Worm (Caenorhabditis elegans) whole organism, dauer: ENCODE results near the gene dhs-28.

Experiments
- unc-62 ChIP-seq: sonication (generic microtip); optimal IDR thresholded peaks from 2 replicates; lab custom pipeline; 2017; ENCODE audit warnings: missing biosample characterization, missing genetic modification reagents, missing genetic modification characterization

dhs-28 gene

ce11 chrX:6808640-6809039 is 9.6 kb upstream of the dhs-28 start:
- TF ChIP-seq unc-62 (GFP tag; lab: Kevin White, UChicago): no peak

ce11 chrX:6813025-6813424 is 5.2 kb upstream of the dhs-28 start:
- TF ChIP-seq unc-62 (GFP tag; lab: Kevin White, UChicago): no peak

- no peak for TF ChIP-seq unc-62 (GFP tag; lab: Kevin White, UChicago)
These were observed 897 bp downstream of the dhs-28 start for ce11 chrX:6819135-6819534.

- no peak for TF ChIP-seq unc-62 (GFP tag; lab: Kevin White, UChicago)
These were observed 1.4 kb downstream of the dhs-28 start for ce11 chrX:6819633-6820032.

ce11 chrX:6822552-6822951 is 4.3 kb downstream of the dhs-28 start:
- TF ChIP-seq unc-62 (GFP tag; lab: Kevin White, UChicago): no peak

- TF ChIP-seq unc-62 (GFP tag; lab: Kevin White, UChicago): no peak
These were observed 5.2 kb downstream of the dhs-28 start, which contains the start of gene gei-15 for ce11 chrX:6823218-6823979. Gene gei-15 (minus strand): TSS chrX:6823268.

- no peak for TF ChIP-seq unc-62 (GFP tag; lab: Kevin White, UChicago)
These were observed 7.6 kb downstream of the dhs-28 start, which contains the start of gene F41B4.1 for ce11 chrX:6825840-6826239. Gene F41B4.1 (minus strand): TSS chrX:6825862.

- TF ChIP-seq unc-62 (GFP tag; lab: Kevin White, UChicago): no peak
These were observed 16.9 kb downstream of the dhs-28 start, which contains the start of gene F41B4.2 for ce11 chrX:6835166-6835565. Gene F41B4.2 (minus strand): TSS chrX:6835266.

- no peak for TF ChIP-seq unc-62 (GFP tag; lab: Kevin White, UChicago)
These were observed 17.9 kb downstream of the dhs-28 start, which contains the start of gene F41B4.3 for ce11 chrX:6836065-6836527. Gene F41B4.3 (minus strand): TSS chrX:6836115.

- TF ChIP-seq unc-62 (GFP tag; lab: Kevin White, UChicago): no peak
These were observed 22.6 kb downstream of the dhs-28 start, which contains the start of the genes glr-6 and asg-2 for ce11 chrX:6840670-6841308. Gene glr-6 (minus strand): TSS chrX:6840720. Gene asg-2 (plus strand): TSS chrX:6841258.

ce11 chrX:6844394-6845072 is 26.3 kb downstream of the dhs-28 start, which contains the start of gene C53B7.3:
Gene C53B7.3 (plus strand): TSS chrX:6844755.
- TF ChIP-seq unc-62 (GFP tag; lab: Kevin White, UChicago): no peak

ce11 chrX:6845934-6846333 is 27.7 kb downstream of the dhs-28 start, which contains the start of gene C53B7.2:
Gene C53B7.2 (plus strand): TSS chrX:6846234.
- no peak for TF ChIP-seq unc-62 (GFP tag; lab: Kevin White, UChicago)

ce11 chrX:6848596-6848995 is 30.4 kb downstream of the dhs-28 start:
- TF ChIP-seq unc-62 (GFP tag; lab: Kevin White, UChicago): no peak

- no peak for TF ChIP-seq unc-62 (GFP tag; lab: Kevin White, UChicago)
These were observed 32.2 kb downstream of the dhs-28 start for ce11 chrX:6850412-6850811.

ce11 chrX:6853318-6853717 is 35.1 kb downstream of the dhs-28 start, which contains the start of gene rig-3:
Gene rig-3 (plus strand): TSS chrX:6853618.
- no peak for TF ChIP-seq unc-62 (GFP tag; lab: Kevin White, UChicago)
